Worm (Caenorhabditis elegans) whole organism, late embryonic: Measurements from ENCODE around the gene C02F5.5.

Experiments
- C08G9.2 ChIP-seq: sonication (generic microtip); optimal IDR thresholded peaks from 2 replicates; lab custom pipeline; 2016; ENCODE audit warnings: mild to moderate bottlenecking, missing genetic modification characterization, moderate library complexity, missing compliant biosample characterization
- C38D4.7 ChIP-seq: fragments of 200-800 bp; sonication (Bioruptor generic); optimal IDR thresholded peaks from 2 replicates; lab custom pipeline; 2018; ENCODE audit warnings: mild to moderate bottlenecking, missing genetic modification characterization, moderate library complexity, missing compliant biosample characterization
- F13H6.1 ChIP-seq: sonication (generic microtip); optimal IDR thresholded peaks from 2 replicates; lab custom pipeline; 2016; ENCODE audit warnings: missing genetic modification characterization, missing compliant biosample characterization
- K02D7.2 ChIP-seq: sonication (generic microtip); optimal IDR thresholded peaks from 2 replicates; lab custom pipeline; 2017; ENCODE audit warnings: mild to moderate bottlenecking, missing genetic modification characterization, missing compliant biosample characterization
- ahr-1 ChIP-seq: sonication (generic microtip); optimal IDR thresholded peaks from 2 replicates; lab custom pipeline; 2016; ENCODE audit warnings: missing genetic modification characterization, missing compliant biosample characterization
- ama-1 ChIP-seq: fragments of 150-350 bp; optimal IDR thresholded peaks from 2 replicates; lab custom pipeline; 2014
- ceh-14 ChIP-seq: sonication (generic microtip); optimal IDR thresholded peaks from 2 replicates; lab custom pipeline; 2016; ENCODE audit warnings: missing genotype, missing genetic modification characterization, missing compliant biosample characterization
- ceh-18 ChIP-seq: sonication (generic microtip); optimal IDR thresholded peaks from 2 replicates; lab custom pipeline; 2016; ENCODE audit warnings: missing genetic modification characterization, missing compliant biosample characterization
- ceh-2 ChIP-seq: sonication (generic microtip); optimal IDR thresholded peaks from 2 replicates; lab custom pipeline; 2016; ENCODE audit warnings: missing genotype, missing genetic modification characterization, missing compliant biosample characterization
- ceh-24 ChIP-seq: sonication (generic microtip); optimal IDR thresholded peaks from 2 replicates; lab custom pipeline; 2016; ENCODE audit warnings: mild to moderate bottlenecking, missing genetic modification characterization, missing compliant biosample characterization
- ceh-31 ChIP-seq: sonication (generic microtip); optimal IDR thresholded peaks from 2 replicates; lab custom pipeline; 2016; ENCODE audit warnings: missing genetic modification characterization, missing compliant biosample characterization
- ceh-34 ChIP-seq: sonication (generic microtip); optimal IDR thresholded peaks from 2 replicates; lab custom pipeline; 2016; ENCODE audit warnings: mild to moderate bottlenecking, missing genetic modification characterization, missing compliant biosample characterization
- ceh-45 ChIP-seq: fragments of 200-800 bp; sonication (Bioruptor generic); IDR thresholded peaks from 2 replicates; pipeline ENCODE4 v1.3.6; 2022; ENCODE audit warnings: missing genetic modification reagents, missing genetic modification characterization, missing compliant biosample characterization
- ceh-6 ChIP-seq: fragments of 200-800 bp; sonication (Bioruptor generic); optimal IDR thresholded peaks from 2 replicates; lab custom pipeline; 2018; ENCODE audit warnings: mild to moderate bottlenecking, missing genetic modification characterization, missing compliant biosample characterization
- ceh-9 ChIP-seq: sonication (generic microtip); optimal IDR thresholded peaks from 2 replicates; lab custom pipeline; 2016; ENCODE audit warnings: mild to moderate bottlenecking, missing genetic modification characterization, inconsistent platforms, missing compliant biosample characterization
- che-1 ChIP-seq: sonication (generic microtip); optimal IDR thresholded peaks from 2 replicates; lab custom pipeline; 2016; ENCODE audit warnings: mild to moderate bottlenecking, missing genetic modification characterization, missing compliant biosample characterization
- dmd-4 ChIP-seq: sonication (generic microtip); optimal IDR thresholded peaks from 2 replicates; lab custom pipeline; 2016; ENCODE audit warnings: borderline replicate concordance, missing genetic modification characterization, missing compliant biosample characterization
- dve-1 ChIP-seq: sonication (generic microtip); optimal IDR thresholded peaks from 2 replicates; lab custom pipeline; 2017; ENCODE audit warnings: antibody characterized with exemption, mild to moderate bottlenecking, missing genetic modification characterization, missing compliant biosample characterization
- elt-2 ChIP-seq: sonication (generic microtip); optimal IDR thresholded peaks from 2 replicates; lab custom pipeline; 2016; ENCODE audit warnings: missing genetic modification reagents, missing genetic modification characterization, missing compliant biosample characterization
- elt-4 ChIP-seq: sonication (generic microtip); optimal IDR thresholded peaks from 2 replicates; lab custom pipeline; 2016; ENCODE audit warnings: missing genetic modification characterization, missing compliant biosample characterization
- ets-4 ChIP-seq: sonication (generic microtip); optimal IDR thresholded peaks from 2 replicates; lab custom pipeline; 2016; ENCODE audit warnings: missing genetic modification characterization, missing compliant biosample characterization
- eyg-1 ChIP-seq: sonication (generic microtip); optimal IDR thresholded peaks from 2 replicates; lab custom pipeline; 2016; ENCODE audit warnings: missing genotype, missing genetic modification characterization, missing compliant biosample characterization
- fax-1 ChIP-seq: sonication (generic microtip); optimal IDR thresholded peaks from 2 replicates; lab custom pipeline; 2016; ENCODE audit warnings: missing genotype, missing genetic modification characterization, missing compliant biosample characterization
- fkh-6 ChIP-seq: sonication (generic microtip); optimal IDR thresholded peaks from 2 replicates; lab custom pipeline; 2016; ENCODE audit warnings: missing genetic modification characterization, missing compliant biosample characterization
- gmeb-2 ChIP-seq: sonication (generic microtip); optimal IDR thresholded peaks from 2 replicates; lab custom pipeline; 2016; ENCODE audit warnings: missing genetic modification characterization, inconsistent platforms, missing compliant biosample characterization
- hlh-30 ChIP-seq: sonication (generic microtip); optimal IDR thresholded peaks from 2 replicates; lab custom pipeline; 2017; ENCODE audit warnings: antibody characterized with exemption, missing genetic modification characterization, missing compliant biosample characterization; ENCODE audit not compliant: insufficient read depth
- hlh-8 ChIP-seq: sonication (generic microtip); optimal IDR thresholded peaks from 2 replicates; lab custom pipeline; 2016; ENCODE audit warnings: missing genotype, missing genetic modification characterization, missing compliant biosample characterization
- lim-6 ChIP-seq: sonication (generic microtip); optimal IDR thresholded peaks from 2 replicates; lab custom pipeline; 2016; ENCODE audit warnings: missing genetic modification characterization, missing compliant biosample characterization
- madf-2 ChIP-seq: sonication (generic microtip); optimal IDR thresholded peaks from 2 replicates; lab custom pipeline; 2017; ENCODE audit warnings: missing genetic modification characterization, missing compliant biosample characterization
- nfya-1 ChIP-seq: sonication (generic microtip); optimal IDR thresholded peaks from 2 replicates; lab custom pipeline; 2017; ENCODE audit warnings: missing genetic modification characterization, mild to moderate bottlenecking, missing compliant biosample characterization, antibody characterized with exemption, moderate library complexity
- odd-2 ChIP-seq: sonication (generic microtip); optimal IDR thresholded peaks from 2 replicates; lab custom pipeline; 2017; ENCODE audit warnings: antibody characterized with exemption, mild to moderate bottlenecking, missing genetic modification characterization, missing compliant biosample characterization
- pat-9 ChIP-seq: fragments of 200-800 bp; sonication (Bioruptor generic); optimal IDR thresholded peaks from 2 replicates; lab custom pipeline; 2018; ENCODE audit warnings: mild to moderate bottlenecking, missing genetic modification characterization, moderate library complexity, missing compliant biosample characterization
- pha-2 ChIP-seq: sonication (generic microtip); optimal IDR thresholded peaks from 2 replicates; lab custom pipeline; 2017; ENCODE audit warnings: mild to moderate bottlenecking, missing genetic modification characterization, missing compliant biosample characterization
- pros-1 ChIP-seq: fragments of 150-350 bp; optimal IDR thresholded peaks from 2 replicates; lab custom pipeline; 2014; ENCODE audit warnings: missing biosample characterization, missing genetic modification reagents, missing genetic modification characterization
- ref-2 ChIP-seq: sonication (generic microtip); optimal IDR thresholded peaks from 2 replicates; lab custom pipeline; 2016; ENCODE audit warnings: missing genetic modification characterization, missing compliant biosample characterization
- rnt-1 ChIP-seq: sonication (generic microtip); optimal IDR thresholded peaks from 2 replicates; lab custom pipeline; 2016; ENCODE audit warnings: missing genetic modification characterization, missing compliant biosample characterization
- tbx-2 ChIP-seq: sonication (generic microtip); optimal IDR thresholded peaks from 2 replicates; lab custom pipeline; 2016; ENCODE audit warnings: missing genetic modification characterization, missing compliant biosample characterization
- tbx-7 ChIP-seq: sonication (generic microtip); optimal IDR thresholded peaks from 2 replicates; lab custom pipeline; 2016; ENCODE audit warnings: missing genotype, missing genetic modification characterization, missing compliant biosample characterization
- unc-3 ChIP-seq, 2 experiments: fragments of 200-800 bp in 1 of 2; sonication (Bioruptor generic) in 1 of 2; sonication (generic microtip) in 1 of 2; conservative IDR thresholded peaks in 1 of 2; optimal IDR thresholded peaks in 1 of 2; 2 replicates each; pipeline versions ENCODE4 v1.3.6 to Lab custom; 2016 to 2022; ENCODE audit warnings: missing compliant biosample characterization in 2 of 2, missing genetic modification characterization in 2 of 2, missing genetic modification reagents in 1 of 2
- unc-42 ChIP-seq: sonication (generic microtip); optimal IDR thresholded peaks from 2 replicates; lab custom pipeline; 2016; ENCODE audit warnings: missing genotype, missing genetic modification characterization, missing compliant biosample characterization
- unc-86 ChIP-seq: sonication (generic microtip); optimal IDR thresholded peaks from 2 replicates; lab custom pipeline; 2016; ENCODE audit warnings: missing genetic modification characterization, missing compliant biosample characterization
- zip-5 ChIP-seq: sonication (generic microtip); optimal IDR thresholded peaks from 2 replicates; lab custom pipeline; 2016; ENCODE audit warnings: missing genetic modification characterization, missing compliant biosample characterization
- ztf-16 ChIP-seq: sonication (generic microtip); optimal IDR thresholded peaks from 2 replicates; lab custom pipeline; 2017; ENCODE audit warnings: missing genetic modification characterization, missing compliant biosample characterization

The C02F5.5 gene

ce11 chrIII:8250007-8250683 is 14.2 kb downstream of the C02F5.5 start, which contains the start of gene knl-1:
Gene knl-1, plus strand, starts transcription at chrIII:8250632.
- TF ChIP-seq ama-1 (lab: Kevin White, UChicago) (no peak), che-1 (tag; lab: Kevin White, UChicago) (no peak), lim-6 (tag; lab: Kevin White, UChicago) (peak; percentile 1), ref-2 (tag; lab: Kevin White, UChicago) (no peak), ceh-24 (tag; lab: Kevin White, UChicago) (no peak), ahr-1 (tag; lab: Kevin White, UChicago) (peak; percentile 50), C08G9.2 (tag; lab: Kevin White, UChicago) (peak; percentile 68), ceh-2 (tag; lab: Kevin White, UChicago) (peak; percentile 68), fax-1 (tag; lab: Kevin White, UChicago) (peak; percentile 69), rnt-1 (peak; percentile 10), fkh-6 (tag; lab: Kevin White, UChicago) (no peak), ceh-31 (tag; lab: Kevin White, UChicago) (peak; percentile 89), ceh-45 (GFP tag; lab: Robert Waterston, UW) (no peak), K02D7.2 (tag; lab: Kevin White, UChicago) (no peak), dmd-4 (tag; lab: Kevin White, UChicago) (no peak), C38D4.7 (GFP tag; lab: Kevin White, UChicago) (peak; percentile 7), tbx-7 (tag; lab: Kevin White, UChicago) (peak; percentile 25), pat-9 (no peak), ets-4 (tag; lab: Kevin White, UChicago) (peak; percentile 65), ceh-34 (tag; lab: Kevin White, UChicago) (peak; percentile 38), elt-4 (no peak), unc-3 (GFP tag; conservative IDR thresholded peaks at IDR 0.05; lab: Robert Waterston, UW) (no peak), unc-3 (tag; optimal IDR thresholded peaks at IDR 0.05; lab: Kevin White, UChicago) (peak; percentile 21), pha-2 (tag; lab: Kevin White, UChicago) (peak; percentile 40), dve-1 (tag; lab: Kevin White, UChicago) (no peak), hlh-8 (tag; lab: Kevin White, UChicago) (peak; percentile 65), tbx-2 (tag; lab: Kevin White, UChicago) (peak; percentile 82), madf-2 (tag; lab: Kevin White, UChicago) (peak; percentile 20), ceh-9 (tag; lab: Kevin White, UChicago) (no peak), zip-5 (tag; lab: Kevin White, UChicago) (peak; percentile 87), gmeb-2 (tag; lab: Kevin White, UChicago) (no peak), F13H6.1 (tag; lab: Kevin White, UChicago) (peak; percentile 2), eyg-1 (tag; lab: Kevin White, UChicago) (no peak), pros-1 (no peak), nfya-1 (tag; lab: Kevin White, UChicago) (peak; percentile 33), odd-2 (tag; lab: Kevin White, UChicago) (no peak), ztf-16 (tag; lab: Kevin White, UChicago) (no peak), elt-2 (tag; lab: Kevin White, UChicago) (peak; percentile 79), unc-42 (tag; lab: Kevin White, UChicago) (no peak), unc-86 (tag; lab: Kevin White, UChicago) (peak; percentile 25), ceh-14 (tag; lab: Kevin White, UChicago) (peak; percentile 69)

ce11 chrIII:8254938-8255337 is 19.0 kb downstream of the C02F5.5 start, which contains the start of gene F09G8.5:
Gene F09G8.5, plus strand, starts transcription at chrIII:8254975.
- TF ChIP-seq ceh-6, result no peak
- no peak for TF ChIP-seq hlh-30 (tag; lab: Kevin White, UChicago)
- no peak for TF ChIP-seq ceh-18 (tag; lab: Kevin White, UChicago)
- TF ChIP-seq zip-5 (tag; lab: Kevin White, UChicago), result no peak
- TF ChIP-seq gmeb-2 (tag; lab: Kevin White, UChicago), result no peak
